Fruit fly (Drosophila melanogaster) whole organism, embryonic: ENCODE data around the gene CG6709.

Experiments used
- Abd-B ChIP-seq: fragments of 200-800 bp; sonication (Bioruptor generic); optimal IDR thresholded peaks from 2 replicates; lab custom pipeline; 2018; ENCODE audit warnings: missing biosample characterization, mild to moderate bottlenecking, missing genetic modification characterization, moderate library complexity
- Antp ChIP-seq: fragments of 200-800 bp; sonication (Bioruptor generic); optimal IDR thresholded peaks from 3 replicates; lab custom pipeline; 2016; ENCODE audit warnings: missing biosample characterization, missing genetic modification characterization
- CG10543 ChIP-seq: fragments of 200-800 bp; sonication (Bioruptor generic); optimal IDR thresholded peaks from 3 replicates; lab custom pipeline; 2017; ENCODE audit warnings: missing biosample characterization, mild to moderate bottlenecking, missing genetic modification characterization, moderate library complexity
- CG10959 ChIP-seq: fragments of 200-800 bp; sonication (Bioruptor generic); IDR thresholded peaks from 2 replicates; pipeline ENCODE4 v1.3.6; 2022; ENCODE audit warnings: missing biosample characterization, missing genetic modification characterization
- CG11085 ChIP-seq: fragments of 200-800 bp; sonication (Bioruptor generic); IDR thresholded peaks from 2 replicates; pipeline ENCODE4 v1.3.6; 2022; ENCODE audit warnings: missing biosample characterization, missing genetic modification characterization
- CG14014 ChIP-seq: fragments of 200-800 bp; sonication (Bioruptor generic); IDR thresholded peaks from 2 replicates; pipeline ENCODE4 v1.3.6; 2022; ENCODE audit warnings: missing biosample characterization, missing genetic modification characterization
- CG15073 ChIP-seq: fragments of 200-800 bp; sonication (Bioruptor generic); optimal IDR thresholded peaks from 2 replicates; lab custom pipeline; 2016; ENCODE audit warnings: missing biosample characterization, missing genetic modification characterization
- CG1529 ChIP-seq: fragments of 200-800 bp; sonication (Bioruptor generic); optimal IDR thresholded peaks from 3 replicates; lab custom pipeline; 2018; ENCODE audit warnings: missing biosample characterization, missing genetic modification characterization
- CG18619 ChIP-seq: fragments of 200-800 bp; sonication (Bioruptor generic); optimal IDR thresholded peaks from 3 replicates; lab custom pipeline; 2017; ENCODE audit warnings: missing biosample characterization, mild to moderate bottlenecking, missing genetic modification characterization
- CG33213 ChIP-seq: fragments of 200-800 bp; sonication (Bioruptor generic); optimal IDR thresholded peaks from 3 replicates; lab custom pipeline; 2016; ENCODE audit warnings: missing biosample characterization, missing genetic modification characterization
- CG8359 ChIP-seq: fragments of 200-800 bp; sonication (Bioruptor generic); optimal IDR thresholded peaks from 2 replicates; lab custom pipeline; 2017; ENCODE audit warnings: missing biosample characterization, mild to moderate bottlenecking, missing genetic modification characterization, borderline replicate concordance
- CG9932 ChIP-seq: fragments of 200-800 bp; sonication (Bioruptor generic); IDR thresholded peaks from 2 replicates; pipeline ENCODE4 v1.3.6; 2022; ENCODE audit warnings: missing biosample characterization, missing genetic modification characterization
- Dbx ChIP-seq: fragments of 200-800 bp; sonication (Bioruptor generic); IDR thresholded peaks from 3 replicates; pipeline ENCODE4 v1.3.6; 2022; ENCODE audit warnings: missing biosample characterization, missing genetic modification characterization
- Dll ChIP-seq: fragments of 200-800 bp; sonication (Bioruptor generic); IDR thresholded peaks from 4 replicates; pipeline ENCODE4 v1.3.6; 2022; ENCODE audit warnings: missing biosample characterization, missing genetic modification characterization; ENCODE audit not compliant: partially characterized antibody
- Eip74EF ChIP-seq, 2 experiments: fragments of 200-800 bp in 1 of 2; fragments of >200 bp in 1 of 2; sonication (Bioruptor generic) in 1 of 2; optimal IDR thresholded peaks; 2 replicates each; lab custom pipeline; 2017 to 2019; ENCODE audit warnings: missing biosample characterization in 2 of 2, missing genetic modification characterization in 2 of 2, mild to moderate bottlenecking in 1 of 2, moderate library complexity in 1 of 2
- GATAe ChIP-seq: fragments of 200-800 bp; sonication (Bioruptor generic); conservative IDR thresholded peaks from 2 replicates; pipeline ENCODE4 v1.3.6; 2022; ENCODE audit warnings: missing biosample characterization, missing genetic modification characterization
- Gug ChIP-seq: fragments of 200-800 bp; sonication (Bioruptor generic); IDR thresholded peaks from 4 replicates; pipeline ENCODE4 v1.3.6; 2022; ENCODE audit warnings: missing biosample characterization, missing genetic modification characterization
- HLHmδ ChIP-seq: fragments of 200-800 bp; sonication (Bioruptor generic); optimal IDR thresholded peaks from 2 replicates; lab custom pipeline; 2018; ENCODE audit warnings: missing biosample characterization, mild to moderate bottlenecking, missing genetic modification characterization, moderate library complexity
- HmgZ ChIP-seq: fragments of 200-800 bp; sonication (Bioruptor generic); optimal IDR thresholded peaks from 2 replicates; lab custom pipeline; 2018; ENCODE audit warnings: missing biosample characterization, mild to moderate bottlenecking, missing genetic modification characterization
- Hr3 ChIP-seq: fragments of 200-800 bp; sonication (Bioruptor generic); optimal IDR thresholded peaks from 3 replicates; lab custom pipeline; 2016; ENCODE audit warnings: missing biosample characterization, missing genetic modification characterization
- Med ChIP-seq: fragments of 200-800 bp; sonication (Bioruptor generic); peaks from one replicate; lab custom pipeline; 2016; ENCODE audit warnings: missing biosample characterization, missing genetic modification characterization, mild to moderate bottlenecking, inconsistent platforms, moderate library complexity
- NFAT ChIP-seq: fragments of 200-800 bp; sonication (Bioruptor generic); IDR thresholded peaks from 2 replicates; pipeline ENCODE4 v1.3.6; 2022; ENCODE audit warnings: missing biosample characterization, missing genetic modification characterization
- Oli ChIP-seq: fragments of 200-800 bp; sonication (Bioruptor generic); optimal IDR thresholded peaks from 2 replicates; lab custom pipeline; 2018; ENCODE audit warnings: missing biosample characterization, mild to moderate bottlenecking, missing genetic modification characterization, moderate library complexity
- Sry-β ChIP-seq: fragments of 200-800 bp; sonication (Bioruptor generic); optimal IDR thresholded peaks from 2 replicates; lab custom pipeline; 2018; ENCODE audit warnings: missing biosample characterization, mild to moderate bottlenecking, missing genetic modification characterization, moderate library complexity
- ab ChIP-seq: fragments of 200-800 bp; sonication (Bioruptor generic); optimal IDR thresholded peaks from 2 replicates; lab custom pipeline; 2016; ENCODE audit warnings: missing biosample characterization, missing genetic modification characterization
- aop ChIP-seq: fragments of 200-800 bp; sonication (Bioruptor generic); IDR thresholded peaks from 2 replicates; pipeline ENCODE4 v1.3.6; 2022; ENCODE audit warnings: missing biosample characterization, missing genetic modification characterization
- ase ChIP-seq: fragments of 200-800 bp; sonication (Bioruptor generic); IDR thresholded peaks from 3 replicates; pipeline ENCODE4 v1.3.6; 2022; ENCODE audit warnings: missing biosample characterization, missing genetic modification characterization
- caup ChIP-seq: fragments of 200-800 bp; sonication (Bioruptor generic); optimal IDR thresholded peaks from 3 replicates; lab custom pipeline; 2017; ENCODE audit warnings: missing biosample characterization, mild to moderate bottlenecking, missing genetic modification characterization, moderate library complexity; ENCODE audit not compliant: severe bottlenecking
- cg ChIP-seq: fragments of 200-800 bp; sonication (Bioruptor generic); optimal IDR thresholded peaks from 3 replicates; lab custom pipeline; 2019; ENCODE audit warnings: missing biosample characterization, mild to moderate bottlenecking, missing genetic modification characterization, moderate library complexity
- chinmo ChIP-seq: fragments of 200-800 bp; sonication (Bioruptor generic); IDR thresholded peaks from 4 replicates; pipeline ENCODE4 v1.3.6; 2022; ENCODE audit warnings: missing biosample characterization, missing genetic modification characterization; ENCODE audit not compliant: partially characterized antibody
- chn ChIP-seq: fragments of 200-800 bp; sonication (Bioruptor generic); optimal IDR thresholded peaks from 2 replicates; lab custom pipeline; 2016; ENCODE audit warnings: missing biosample characterization, missing genetic modification characterization
- ci ChIP-seq: fragments of 200-800 bp; sonication (Bioruptor generic); IDR thresholded peaks from 3 replicates; pipeline ENCODE4 v1.3.6; 2022; ENCODE audit warnings: missing biosample characterization, missing genetic modification characterization
- exex ChIP-seq: fragments of 200-800 bp; sonication (Bioruptor generic); optimal IDR thresholded peaks from 4 replicates; lab custom pipeline; 2018; ENCODE audit warnings: missing biosample characterization, mild to moderate bottlenecking, missing genetic modification characterization, moderate library complexity
- ftz-f1 ChIP-seq: fragments of 200-800 bp; sonication (Bioruptor generic); optimal IDR thresholded peaks from 2 replicates; lab custom pipeline; 2016; ENCODE audit warnings: missing biosample characterization, missing genetic modification characterization
- grn ChIP-seq: fragments of 200-800 bp; sonication (Bioruptor generic); optimal IDR thresholded peaks from 3 replicates; lab custom pipeline; 2017; ENCODE audit warnings: missing biosample characterization, missing genetic modification characterization
- kni ChIP-seq: fragments of 200-800 bp; sonication (Bioruptor generic); optimal IDR thresholded peaks from 3 replicates; lab custom pipeline; 2017; ENCODE audit warnings: mild to moderate bottlenecking, missing biosample characterization, missing genetic modification reagents, missing genetic modification characterization
- mld ChIP-seq: fragments of 200-800 bp; sonication (Bioruptor generic); IDR thresholded peaks from 3 replicates; pipeline ENCODE4 v1.3.6; 2022; ENCODE audit warnings: missing biosample characterization, missing genetic modification characterization; ENCODE audit not compliant: partially characterized antibody
- rib ChIP-seq: fragments of 200-800 bp; sonication (Bioruptor generic); IDR thresholded peaks from 2 replicates; pipeline ENCODE4 v1.3.6; 2022; ENCODE audit warnings: missing biosample characterization, missing genetic modification characterization
- schlank ChIP-seq: fragments of 200-800 bp; sonication (Bioruptor generic); optimal IDR thresholded peaks from 2 replicates; lab custom pipeline; 2018; ENCODE audit warnings: missing biosample characterization, mild to moderate bottlenecking, missing genetic modification characterization
- sens ChIP-seq: fragments of 200-800 bp; sonication (Bioruptor generic); peaks from one replicate; lab custom pipeline; 2016; ENCODE audit warnings: missing biosample characterization, missing genetic modification characterization
- sens-2 ChIP-seq: fragments of 200-800 bp; sonication (Bioruptor generic); IDR thresholded peaks from 2 replicates; pipeline ENCODE4 v1.3.6; 2022; ENCODE audit warnings: missing biosample characterization, missing genetic modification characterization
- sim ChIP-seq: fragments of 200-800 bp; sonication (Bioruptor generic); IDR thresholded peaks from 2 replicates; pipeline ENCODE4 v1.3.6; 2022; ENCODE audit warnings: missing biosample characterization, missing genetic modification characterization
- sima ChIP-seq: fragments of 200-800 bp; sonication (Bioruptor generic); optimal IDR thresholded peaks from 2 replicates; lab custom pipeline; 2016; ENCODE audit warnings: missing biosample characterization, missing genetic modification characterization
- sug ChIP-seq: fragments of 200-800 bp; optimal IDR thresholded peaks from 2 replicates; lab custom pipeline; 2019; ENCODE audit warnings: missing biosample characterization, mild to moderate bottlenecking, missing genetic modification characterization, moderate library complexity
- tgo ChIP-seq: fragments of 200-800 bp; sonication (Bioruptor generic); IDR thresholded peaks from 3 replicates; pipeline ENCODE4 v1.3.6; 2022; ENCODE audit warnings: missing biosample characterization, missing genetic modification characterization
- twi ChIP-seq: fragments of 200-800 bp; optimal IDR thresholded peaks from 2 replicates; lab custom pipeline; 2019; ENCODE audit warnings: missing biosample characterization, mild to moderate bottlenecking, missing genetic modification characterization, moderate library complexity
- vnd ChIP-seq: fragments of 200-800 bp; sonication (Bioruptor generic); IDR thresholded peaks from 3 replicates; pipeline ENCODE4 v1.3.6; 2022; ENCODE audit warnings: missing biosample characterization, missing genetic modification characterization; ENCODE audit not compliant: partially characterized antibody

The CG6709 gene

dm6 chr3L:9846577-9847342 lies 47.8 kb downstream of the CG6709 start (continued):
- TF ChIP-seq CG9932: peak; percentile 6; the same call in 1 of the 2 replicates
- TF ChIP-seq ci (GFP tag; lab: Robert Waterston, UW): 0 out of 3 replicates have a peak, but pooled peaks have one; percentile 49
- TF ChIP-seq Dll (GFP tag; lab: Robert Waterston, UW): no peak
- no peak for TF ChIP-seq sens-2 (GFP tag; lab: Robert Waterston, UW)
- no peak for TF ChIP-seq CG10959 (GFP tag; lab: Robert Waterston, UW)
- TF ChIP-seq cg: no peak

dm6 chr3L:9845980-9846538 lies 48.5 kb downstream of the CG6709 start:
- TF ChIP-seq Oli (tag; lab: Kevin White, UChicago): no peak
- peak; percentile 16 for TF ChIP-seq sens (GFP tag; lab: Kevin White, UChicago)
- no peak for TF ChIP-seq vnd (GFP tag; lab: Robert Waterston, UW)
- peak; percentile 31 for TF ChIP-seq twi (tag; lab: Kevin White, UChicago)
- TF ChIP-seq HLHmδ: no peak
- no peak for TF ChIP-seq ase (GFP tag; lab: Robert Waterston, UW)
- TF ChIP-seq CG15073 (GFP tag; lab: Kevin White, UChicago): no peak
- TF ChIP-seq aop: no peak
- TF ChIP-seq sug: peak; percentile 93
- TF ChIP-seq Med: peak; percentile 59
- TF ChIP-seq caup (GFP tag; lab: Kevin White, UChicago): no peak
- no peak for TF ChIP-seq tgo (GFP tag; lab: Robert Waterston, UW)
- 0 out of 4 replicates have a peak, but pooled peaks have one; percentile 33 for TF ChIP-seq chinmo (GFP tag; lab: Robert Waterston, UW)
- TF ChIP-seq schlank (tag; lab: Kevin White, UChicago): no peak
- no peak for TF ChIP-seq Gug (GFP tag; lab: Robert Waterston, UW)
- TF ChIP-seq cg: peak; percentile 58
- TF ChIP-seq Abd-B (GFP tag; lab: Kevin White, UChicago): no peak
- no peak for TF ChIP-seq Hr3 (GFP tag; lab: Kevin White, UChicago)
- no peak for TF ChIP-seq sima (GFP tag; lab: Kevin White, UChicago)
- TF ChIP-seq rib (GFP tag; lab: Robert Waterston, UW): peak; percentile 53; the same call in 1 of the 2 replicates
- no peak for TF ChIP-seq CG8359 (GFP tag; lab: Kevin White, UChicago)
- no peak for TF ChIP-seq CG10543
- TF ChIP-seq kni (GFP tag; lab: Kevin White, UChicago): peak; percentile 11
- TF ChIP-seq CG33213 (GFP tag; lab: Kevin White, UChicago): no peak
- TF ChIP-seq ftz-f1 (GFP tag; lab: Kevin White, UChicago): peak; percentile 81
- TF ChIP-seq sim: no peak
- TF ChIP-seq mld: no peak
- no peak for TF ChIP-seq NFAT (GFP tag; lab: Robert Waterston, UW)
- TF ChIP-seq CG1529 (GFP tag; lab: Kevin White, UChicago): no peak
- TF ChIP-seq Eip74EF (GFP tag; optimal IDR thresholded peaks at IDR 0.05; lab: Kevin White, UChicago): peak in 1 of 2 experiments; percentile 10
- TF ChIP-seq Dbx (GFP tag; lab: Robert Waterston, UW): 0 out of 3 replicates have a peak, but pooled peaks have one; percentile 19
- no peak for TF ChIP-seq ab (GFP tag; lab: Kevin White, UChicago)
- peak; percentile 9 for TF ChIP-seq HmgZ (tag; lab: Kevin White, UChicago)
- no peak for TF ChIP-seq Antp (GFP tag; lab: Kevin White, UChicago)
- TF ChIP-seq GATAe (GFP tag; lab: Robert Waterston, UW): peak; percentile 37; the same call in 1 of the 2 replicates
- TF ChIP-seq grn (GFP tag; lab: Kevin White, UChicago): no peak
- no peak for TF ChIP-seq CG18619 (GFP tag; lab: Kevin White, UChicago)
- TF ChIP-seq CG11085 (GFP tag; lab: Robert Waterston, UW): 0 out of 2 replicates have a peak, but pooled peaks have one; percentile 33
- TF ChIP-seq chn (GFP tag; lab: Kevin White, UChicago): no peak
- 0 out of 2 replicates have a peak, but pooled peaks have one; percentile 20 for TF ChIP-seq CG14014
- peak; percentile 59 for TF ChIP-seq exex (tag; lab: Kevin White, UChicago)
- TF ChIP-seq Sry-β (GFP tag; lab: Kevin White, UChicago): no peak
- TF ChIP-seq, all 482 proteins: peak for 16
